Fruit fly (Drosophila melanogaster) Kc167 (cell line): ENCODE data around the gene CG3744.

ENCODE experiments used
- h ChIP-seq: fragments of >200 bp; optimal IDR thresholded peaks from 3 replicates; lab custom pipeline; 2018; ENCODE audit warnings: missing external identifiers
- insv ChIP-seq: fragments of >200 bp; optimal IDR thresholded peaks from 3 replicates; lab custom pipeline; 2018; ENCODE audit warnings: missing external identifiers
- psq ChIP-seq: fragments of >200 bp; optimal IDR thresholded peaks from 2 replicates; lab custom pipeline; 2017; ENCODE audit warnings: missing external identifiers
- ttk ChIP-seq: sonication (Bioruptor generic); optimal IDR thresholded peaks from 2 replicates; lab custom pipeline; 2017; ENCODE audit warnings: missing external identifiers

DNA sequence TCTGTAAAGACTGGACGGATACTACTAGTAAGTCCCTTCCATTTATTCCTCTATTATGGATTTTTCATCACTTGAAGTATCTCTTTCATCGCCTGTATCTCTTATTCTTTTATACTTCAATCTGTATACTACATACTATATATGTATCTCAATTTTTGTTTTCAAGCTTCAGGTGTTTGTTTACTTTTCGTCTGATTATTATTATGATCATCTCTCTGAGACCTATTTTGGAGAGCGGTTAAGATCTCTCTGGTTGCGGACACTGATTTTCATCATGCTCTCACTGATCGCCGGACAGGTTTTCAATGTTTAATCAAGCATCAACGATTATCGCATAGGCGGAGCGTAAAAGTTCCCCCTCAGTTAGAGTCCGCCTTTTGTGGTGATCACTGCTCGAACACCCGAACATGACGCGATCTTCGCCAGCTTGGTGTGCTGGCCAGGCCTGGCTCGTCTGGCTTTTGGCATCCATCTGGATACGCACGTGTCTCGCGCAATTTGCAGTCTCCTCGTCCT is 13.8 kb downstream of the CG3744 start, which contains the start of gene CG7016:
- TF ChIP-seq psq (lab: Kevin White, UChicago) (no peak), ttk (lab: Kevin White, UChicago) (no peak), insv (no peak), h (lab: Kevin White, UChicago) (no peak)
